Worm (Caenorhabditis elegans) whole organism, early embryonic: ENCODE measurements around the gene unc-9.

ENCODE experiments used
- B0310.2 ChIP-seq: sonication (generic microtip); optimal IDR thresholded peaks from 2 replicates; lab custom pipeline; 2016; ENCODE audit warnings: mild to moderate bottlenecking, missing genetic modification characterization, missing compliant biosample characterization
- F13C5.2 ChIP-seq: sonication (generic microtip); optimal IDR thresholded peaks from 2 replicates; lab custom pipeline; 2017; ENCODE audit warnings: mild to moderate bottlenecking, missing genetic modification characterization, inconsistent platforms, missing compliant biosample characterization
- aly-1 ChIP-seq: sonication (generic microtip); optimal IDR thresholded peaks from 2 replicates; lab custom pipeline; 2016; ENCODE audit warnings: missing genetic modification characterization, missing compliant biosample characterization
- ama-1 ChIP-seq: fragments of 150-350 bp; optimal IDR thresholded peaks from 2 replicates; lab custom pipeline; 2014
- ceh-36 ChIP-seq: sonication (generic microtip); optimal IDR thresholded peaks from 2 replicates; lab custom pipeline; 2016; ENCODE audit warnings: missing genetic modification characterization, inconsistent platforms, missing compliant biosample characterization
- ets-7 ChIP-seq: sonication (generic microtip); optimal IDR thresholded peaks from 2 replicates; lab custom pipeline; 2016; ENCODE audit warnings: missing genotype, missing genetic modification characterization, missing compliant biosample characterization
- flt-1 ChIP-seq: fragments of 200-800 bp; sonication (Bioruptor generic); IDR thresholded peaks from 2 replicates; pipeline ENCODE4 v1.3.6; 2022; ENCODE audit warnings: missing genetic modification characterization, missing compliant biosample characterization
- hmbx-1 ChIP-seq: sonication (generic microtip); optimal IDR thresholded peaks from 2 replicates; lab custom pipeline; 2016; ENCODE audit warnings: mild to moderate bottlenecking, missing genetic modification characterization, missing compliant biosample characterization
- hmg-4 ChIP-seq: fragments of 200-800 bp; sonication (Bioruptor generic); optimal IDR thresholded peaks from 2 replicates; lab custom pipeline; 2018; ENCODE audit warnings: mild to moderate bottlenecking, missing genetic modification characterization, missing compliant biosample characterization
- hnd-1 ChIP-seq: sonication (generic microtip); optimal IDR thresholded peaks from 2 replicates; lab custom pipeline; 2016; ENCODE audit warnings: missing genetic modification characterization, missing compliant biosample characterization
- pes-1 ChIP-seq: fragments of 200-800 bp; sonication (Bioruptor generic); IDR thresholded peaks from 2 replicates; pipeline ENCODE4 v1.3.6; 2022; ENCODE audit warnings: missing genetic modification reagents, missing genetic modification characterization, missing compliant biosample characterization
- scrt-1 ChIP-seq: fragments of 200-800 bp; sonication (Bioruptor generic); IDR thresholded peaks from 2 replicates; pipeline ENCODE4 v1.3.6; 2022; ENCODE audit warnings: missing genetic modification characterization, missing compliant biosample characterization
- tbx-11 ChIP-seq: fragments of 200-800 bp; sonication (Bioruptor generic); IDR thresholded peaks from 2 replicates; pipeline ENCODE4 v1.3.6; 2022; ENCODE audit warnings: missing genetic modification characterization, missing compliant biosample characterization
- tbx-37 ChIP-seq: fragments of 200-800 bp; sonication (Bioruptor generic); conservative IDR thresholded peaks from 2 replicates; pipeline ENCODE4 v1.3.6; 2022; ENCODE audit warnings: missing genetic modification reagents, missing genetic modification characterization, missing compliant biosample characterization

DNA sequence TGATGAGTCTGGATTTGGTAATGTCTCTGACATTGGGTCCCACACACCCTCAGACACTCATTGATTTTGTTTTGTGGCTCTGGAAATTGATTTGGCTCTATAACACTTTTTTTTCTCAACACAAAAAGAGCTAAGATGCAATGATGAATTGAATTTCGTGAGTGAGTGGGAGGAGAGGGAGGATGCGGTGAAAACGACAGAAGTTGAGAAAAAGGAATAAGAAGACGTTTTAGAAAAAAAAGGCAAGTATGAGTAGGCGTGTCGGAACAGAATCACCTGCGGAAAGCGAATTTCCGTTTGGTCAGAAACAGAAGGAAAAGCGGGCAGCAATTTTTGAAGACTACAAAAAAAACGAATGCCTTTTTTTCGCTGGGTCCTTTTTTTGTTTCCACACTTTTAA is 45.8 kb upstream of the unc-9 start:
- no peak for TF ChIP-seq flt-1 (GFP tag; lab: Robert Waterston, UW)
- no peak for TF ChIP-seq ceh-36 (tag; lab: Kevin White, UChicago)
- no peak for TF ChIP-seq scrt-1 (GFP tag; lab: Robert Waterston, UW)
- TF ChIP-seq pes-1 (GFP tag; lab: Robert Waterston, UW) = no peak
- no peak for TF ChIP-seq hnd-1 (tag; lab: Kevin White, UChicago)
- no peak for TF ChIP-seq B0310.2 (tag; lab: Kevin White, UChicago)
- TF ChIP-seq ets-7 (tag; lab: Kevin White, UChicago) = no peak
- TF ChIP-seq ama-1 = no peak
- no peak for TF ChIP-seq F13C5.2 (tag; lab: Kevin White, UChicago)
- no peak for TF ChIP-seq hmg-4 (GFP tag; lab: Kevin White, UChicago)
- no peak for TF ChIP-seq tbx-11 (GFP tag; lab: Robert Waterston, UW)
- no peak for TF ChIP-seq aly-1 (tag; lab: Kevin White, UChicago)
- TF ChIP-seq tbx-37 (GFP tag; lab: Robert Waterston, UW) = no peak
- no peak for TF ChIP-seq hmbx-1 (tag; lab: Kevin White, UChicago)
